Worm (Caenorhabditis elegans): ENCODE measurements around the gene pdi-1.

DNA sequence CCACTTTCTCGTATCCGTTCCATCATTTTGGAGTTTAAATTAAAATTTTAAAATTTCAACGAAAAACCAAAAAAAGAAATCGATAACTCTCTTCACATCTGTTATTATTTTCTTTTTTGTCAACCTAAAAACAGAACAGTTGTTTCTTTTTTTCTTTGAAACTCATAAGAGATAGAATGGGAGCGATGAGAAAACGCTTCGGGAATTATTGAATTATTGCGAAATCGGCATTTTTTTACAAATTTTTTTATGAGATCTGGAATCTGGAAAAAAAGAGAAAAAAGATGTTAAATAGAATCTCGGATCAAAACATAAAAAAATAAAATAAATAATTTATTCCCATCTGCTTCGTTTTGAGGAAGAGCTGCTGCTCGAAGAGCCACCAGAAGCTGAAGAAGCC lies 43.8 kb downstream of the pdi-1 start, which contains the start of gene C46F11.5:
- no peak for TF ChIP-seq lin-13 (GFP tag; optimal IDR thresholded peaks at IDR 0.05)
- no peak for TF ChIP-seq snpc-4 (tag; optimal IDR thresholded peaks at IDR 0.05)
- TF ChIP-seq fkh-10 (GFP tag; optimal IDR thresholded peaks at IDR 0.05): no peak
- TF ChIP-seq mxl-3 (GFP tag; optimal IDR thresholded peaks at IDR 0.05): no peak
- no peak for TF ChIP-seq nhr-42 (GFP tag; IDR thresholded peaks at IDR 0.05)
- no peak for TF ChIP-seq hif-1 (tag; optimal IDR thresholded peaks at IDR 0.05)
- no peak for TF ChIP-seq lim-7 (GFP tag; IDR thresholded peaks at IDR 0.05)
- TF ChIP-seq unc-62 (GFP tag; optimal IDR thresholded peaks at IDR 0.05 in 1 of 2): no peak
- TF ChIP-seq unc-62 (tag; optimal IDR thresholded peaks at IDR 0.05): no peak
- TF ChIP-seq R02D3.7 (tag; optimal IDR thresholded peaks at IDR 0.05): no peak
- TF ChIP-seq attf-4 (tag; optimal IDR thresholded peaks at IDR 0.05): no peak
- no peak for TF ChIP-seq aha-1 (tag)
- no peak for TF ChIP-seq dpl-1 (GFP tag; optimal IDR thresholded peaks at IDR 0.05)
- no peak for TF ChIP-seq aly-2 (tag; optimal IDR thresholded peaks at IDR 0.05)
- no peak for TF ChIP-seq ZK337.2 (GFP tag; IDR thresholded peaks at IDR 0.05)

All from whole organism, L4 larva.